Worm (Caenorhabditis elegans): ENCODE results near the gene pacs-1.

ce11 chrV:9219390-9219733, 2.3 kb upstream of the pacs-1 start:
- TF ChIP-seq dao-5 (tag; optimal IDR thresholded peaks at IDR 0.05) (no peak), him-1 (tag; optimal IDR thresholded peaks at IDR 0.05) (no peak)

Measured in whole organism, L4/young adult.